Worm (Caenorhabditis elegans): ENCODE data around the gene R10E9.3.

The R10E9.3 gene

ce11 chrIII:3916624-3917023, 43.4 kb upstream of the R10E9.3 start, which contains the start of gene ccdc-47 (continued):
- TF ChIP-seq nhr-48 (tag; optimal IDR thresholded peaks at IDR 0.05): no peak

ce11 chrIII:3918569-3918968, 41.5 kb upstream of the R10E9.3 start, which contains the start of gene ZK1058.3:
TSS of gene ZK1058.3 (plus strand) at chrIII:3918869.
- TF ChIP-seq unc-62 (GFP tag; optimal IDR thresholded peaks at IDR 0.05 in 1 of 2) (peak in 1 of 2 experiments; percentile 77), unc-62 (tag; optimal IDR thresholded peaks at IDR 0.05) (no peak), nhr-25 (tag; optimal IDR thresholded peaks at IDR 0.05; ENCODE audit: borderline replicate concordance, insufficient read depth) (no peak), dve-1 (tag; optimal IDR thresholded peaks at IDR 0.05; ENCODE audit: insufficient read depth) (no peak), zfp-3 (GFP tag; conservative IDR thresholded peaks at IDR 0.05) (0 out of 2 replicates have a peak, but pooled peaks have one; percentile 37), saeg-2 (GFP tag; IDR thresholded peaks at IDR 0.05) (no peak), lsy-2 (tag; optimal IDR thresholded peaks at IDR 0.05) (no peak), nhr-6 (tag; optimal IDR thresholded peaks at IDR 0.05) (no peak), nhr-11 (tag; optimal IDR thresholded peaks at IDR 0.05) (no peak)

- TF ChIP-seq R02D3.7 (tag; optimal IDR thresholded peaks at IDR 0.05) (no peak), zip-11 (GFP tag; IDR thresholded peaks at IDR 0.05) (no peak), lin-15B (tag; optimal IDR thresholded peaks at IDR 0.05) (no peak), snpc-4 (tag; optimal IDR thresholded peaks at IDR 0.05) (no peak), fos-1 (tag; optimal IDR thresholded peaks at IDR 0.05) (no peak), nhr-10 (tag; optimal IDR thresholded peaks at IDR 0.05) (no peak), php-3 (GFP tag; IDR thresholded peaks at IDR 0.05) (no peak), F37D6.2 (tag; optimal IDR thresholded peaks at IDR 0.05) (no peak), dve-1 (tag; optimal IDR thresholded peaks at IDR 0.05; ENCODE audit: insufficient read depth) (peak; percentile 13), unc-62 (GFP tag; optimal IDR thresholded peaks at IDR 0.05 in 1 of 2) (no peak), unc-62 (tag; optimal IDR thresholded peaks at IDR 0.05) (no peak), hmg-1.1 (GFP tag; IDR thresholded peaks at IDR 0.05) (no peak), F26F4.8 (GFP tag; conservative IDR thresholded peaks at IDR 0.05) (no peak), F49E8.2 (tag; optimal IDR thresholded peaks at IDR 0.05; ENCODE audit: borderline replicate concordance) (no peak), ama-1 (optimal IDR thresholded peaks at IDR 0.05) (no peak), hlh-11 (tag; optimal IDR thresholded peaks at IDR 0.05) (no peak), daf-16 (GFP tag; optimal IDR thresholded peaks at IDR 0.05) (no peak), daf-16 (tag; optimal IDR thresholded peaks at IDR 0.05) (peak; percentile 39), ctbp-1 (GFP tag; IDR thresholded peaks at IDR 0.05) (no peak), ceh-44 (GFP tag; IDR thresholded peaks at IDR 0.05) (no peak), nhr-237 (tag; optimal IDR thresholded peaks at IDR 0.05) (no peak), madf-5 (GFP tag; IDR thresholded peaks at IDR 0.05) (no peak), spr-1 (tag; optimal IDR thresholded peaks at IDR 0.05) (no peak), lim-7 (GFP tag; IDR thresholded peaks at IDR 0.05) (no peak), jun-1 (tag; optimal IDR thresholded peaks at IDR 0.05) (no peak), Y75B8A.6 (GFP tag; IDR thresholded peaks at IDR 0.05) (no peak), dmd-8 (GFP tag; IDR thresholded peaks at IDR 0.05) (no peak), ces-1 (GFP tag; optimal IDR thresholded peaks at IDR 0.05) (no peak), ztf-11 (tag; optimal IDR thresholded peaks at IDR 0.05) (no peak), ceh-62 (tag; optimal IDR thresholded peaks at IDR 0.05) (no peak), nhr-76 (tag; optimal IDR thresholded peaks at IDR 0.05) (no peak), ZK337.2 (GFP tag; IDR thresholded peaks at IDR 0.05) (no peak), nhr-77 (tag; optimal IDR thresholded peaks at IDR 0.05) (no peak), dmd-6 (GFP tag; IDR thresholded peaks at IDR 0.05) (peak; percentile 21; the same call in 1 of the 2 replicates), saeg-2 (GFP tag; IDR thresholded peaks at IDR 0.05) (no peak), zfp-3 (GFP tag; conservative IDR thresholded peaks at IDR 0.05) (no peak), T20F7.1 (GFP tag; optimal IDR thresholded peaks at IDR 0.05) (peak; percentile 82), mes-2 (tag; optimal IDR thresholded peaks at IDR 0.05; ENCODE audit: poor library complexity, severe bottlenecking) (no peak), lir-3 (tag; optimal IDR thresholded peaks at IDR 0.05) (no peak), nhr-25 (tag; optimal IDR thresholded peaks at IDR 0.05; ENCODE audit: borderline replicate concordance, insufficient read depth) (no peak), T26A8.4 (GFP tag; IDR thresholded peaks at IDR 0.05) (no peak), spr-3 (GFP tag; optimal IDR thresholded peaks at IDR 0.05) (no peak), Y105C5A.15 (GFP tag; IDR thresholded peaks at IDR 0.05) (no peak)
Observed at ce11 chrIII:3921646-3922328, 38.2 kb upstream of the R10E9.3 start, which contains the start of the genes metl-6 and nit-1. TSS of gene metl-6 (minus strand) at chrIII:3921711. TSS of gene nit-1 (plus strand) at chrIII:3922207.

Measured in whole organism, L4 larva.